Worm (Caenorhabditis elegans) whole organism, dauer: ENCODE results near the gene F21F8.5.

ENCODE experiments used
- unc-62 ChIP-seq: sonication (generic microtip); optimal IDR thresholded peaks from 2 replicates; lab custom pipeline; 2017; ENCODE audit warnings: missing biosample characterization, missing genetic modification reagents, missing genetic modification characterization

The F21F8.5 gene

DNA sequence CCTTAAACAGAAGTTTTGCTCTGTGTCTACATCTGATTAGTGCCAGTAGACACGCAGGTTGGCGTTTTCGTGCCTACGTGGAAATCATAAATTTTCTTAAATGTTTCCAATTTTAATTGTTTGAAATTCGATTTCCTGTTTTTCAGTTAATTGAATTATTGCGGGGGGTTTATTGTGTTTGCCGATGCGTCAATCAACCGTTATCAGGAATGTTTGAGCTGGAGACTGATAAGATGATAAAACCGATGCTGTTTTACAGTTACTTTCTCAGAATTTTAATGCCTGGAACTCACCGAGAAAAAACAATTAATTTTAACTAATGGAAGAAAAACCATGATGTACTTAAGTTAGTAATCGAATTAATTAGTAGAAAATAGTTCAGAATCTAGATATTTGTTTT is 49.0 kb downstream of the F21F8.5 start:
- no peak for TF ChIP-seq unc-62 (GFP tag; lab: Kevin White, UChicago)
